Fruit fly (Drosophila melanogaster): ENCODE data around the gene CG10918.

DNA sequence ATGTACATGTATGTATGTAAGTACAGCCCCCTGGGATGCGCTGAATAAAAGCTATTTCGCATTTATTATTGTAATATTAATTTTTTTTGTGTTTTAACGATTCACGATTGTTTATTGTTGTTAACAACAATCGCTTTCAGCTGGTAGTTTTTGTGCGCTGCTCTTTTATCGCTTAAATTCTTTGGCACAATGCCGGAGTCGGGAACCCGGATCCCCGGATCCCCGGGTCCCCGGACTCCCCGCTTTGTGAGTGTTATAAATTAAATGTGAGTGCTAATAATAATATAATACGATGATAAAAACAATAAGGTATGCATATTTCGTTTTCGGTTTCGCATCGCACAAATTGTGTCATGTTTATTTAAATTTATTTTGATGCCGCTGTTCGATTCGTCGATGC lies 11.6 kb upstream of the CG10918 start:
- TF ChIP-seq B-H1 (GFP tag; IDR thresholded peaks at IDR 0.05): no peak
- TF ChIP-seq CG7786 (GFP tag; optimal IDR thresholded peaks at IDR 0.05): no peak
- no peak for TF ChIP-seq CG13287 (GFP tag; IDR thresholded peaks at IDR 0.05; ENCODE audit: partially characterized antibody)
- no peak for TF ChIP-seq CrebB (tag; optimal IDR thresholded peaks at IDR 0.05)
- TF ChIP-seq Hr78 (GFP tag; optimal IDR thresholded peaks at IDR 0.05): no peak
- TF ChIP-seq sens-2 (GFP tag; IDR thresholded peaks at IDR 0.05): no peak
